Worm (Caenorhabditis elegans): ENCODE measurements around the gene E02C12.12.

E02C12.12 gene

DNA sequence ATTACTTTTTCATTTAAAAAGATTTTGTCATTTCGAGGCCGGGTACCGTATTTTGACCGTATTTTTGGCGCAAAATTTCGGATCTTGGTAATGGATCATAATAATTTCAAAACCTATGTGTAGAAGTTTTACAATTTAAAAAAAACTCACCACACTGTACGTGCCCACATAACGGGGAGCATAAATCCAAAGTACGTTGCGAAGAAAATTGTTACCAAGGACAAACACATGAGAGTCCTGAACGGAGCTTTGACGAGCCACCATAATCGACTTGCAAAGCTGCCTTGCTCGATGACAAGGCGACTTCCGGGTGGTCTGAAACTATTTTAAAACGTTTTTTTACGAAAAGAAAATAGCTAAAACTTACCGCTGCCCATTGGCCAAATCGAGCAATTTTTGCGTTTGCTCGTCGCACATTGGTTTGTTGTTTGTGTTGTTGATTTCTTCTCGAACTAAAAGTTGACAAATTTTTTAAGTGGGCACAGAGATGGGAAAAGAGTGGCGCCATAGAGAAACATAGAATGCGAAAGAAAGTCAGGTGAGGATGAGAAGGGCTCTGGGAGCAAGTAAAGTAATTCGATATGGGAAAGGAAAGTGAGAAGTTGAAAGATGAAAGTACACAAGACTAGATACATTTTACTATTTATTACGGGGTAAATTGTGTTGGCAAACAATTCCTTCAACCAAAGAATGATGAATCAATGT, 49.4 kb downstream of the E02C12.12 start:
- TF ChIP-seq nhr-47 (tag; optimal IDR thresholded peaks at IDR 0.05) (no peak), nhr-28 (tag; optimal IDR thresholded peaks at IDR 0.05) (no peak), egl-13 (tag; optimal IDR thresholded peaks at IDR 0.05) (no peak), dpl-1 (GFP tag; optimal IDR thresholded peaks at IDR 0.05) (no peak), isw-1 (GFP tag; IDR thresholded peaks at IDR 0.05) (no peak)

All from whole organism, L1 larva.